Worm (Caenorhabditis elegans): ENCODE measurements around the gene egl-45.

The egl-45 gene

ce11 chrIII:7848173-7848572 lies 19.7 kb upstream of the egl-45 start:
- TF ChIP-seq nfya-1 (tag; optimal IDR thresholded peaks at IDR 0.05; ENCODE audit: insufficient read depth) (peak; percentile 29), lin-39 (tag; optimal IDR thresholded peaks at IDR 0.05) (no peak), nhr-23 (tag; optimal IDR thresholded peaks at IDR 0.05) (no peak), tbx-2 (tag; optimal IDR thresholded peaks at IDR 0.05) (no peak), aly-2 (tag; optimal IDR thresholded peaks at IDR 0.05) (no peak), pqm-1 (tag; optimal IDR thresholded peaks at IDR 0.05) (no peak), eor-1 (tag; optimal IDR thresholded peaks at IDR 0.05) (no peak), nhr-76 (tag; optimal IDR thresholded peaks at IDR 0.05) (no peak), lsy-12 (tag; optimal IDR thresholded peaks at IDR 0.05) (no peak), nhr-12 (tag; optimal IDR thresholded peaks at IDR 0.05) (no peak), egl-5 (tag; optimal IDR thresholded peaks at IDR 0.05) (peak; percentile 6)

- TF ChIP-seq unc-39 (tag; optimal IDR thresholded peaks at IDR 0.05) (no peak), ceh-28 (tag; optimal IDR thresholded peaks at IDR 0.05) (no peak), skn-1 (tag; optimal IDR thresholded peaks at IDR 0.05) (no peak), aly-2 (tag; optimal IDR thresholded peaks at IDR 0.05) (no peak), lin-39 (tag; optimal IDR thresholded peaks at IDR 0.05) (no peak), nhr-237 (tag; optimal IDR thresholded peaks at IDR 0.05) (no peak), jun-1 (tag; optimal IDR thresholded peaks at IDR 0.05) (no peak), mdl-1 (tag; optimal IDR thresholded peaks at IDR 0.05) (no peak), pqm-1 (tag; optimal IDR thresholded peaks at IDR 0.05) (no peak), ztf-4 (tag; optimal IDR thresholded peaks at IDR 0.05) (no peak), elt-2 (tag; optimal IDR thresholded peaks at IDR 0.05) (no peak), zag-1 (tag; optimal IDR thresholded peaks at IDR 0.05) (no peak), ztf-11 (tag; optimal IDR thresholded peaks at IDR 0.05) (no peak), nhr-67 (tag; optimal IDR thresholded peaks at IDR 0.05) (no peak), nhr-23 (tag; optimal IDR thresholded peaks at IDR 0.05) (no peak), ceh-9 (tag; optimal IDR thresholded peaks at IDR 0.05) (no peak), nhr-25 (tag; optimal IDR thresholded peaks at IDR 0.05) (no peak), ceh-16 (tag; optimal IDR thresholded peaks at IDR 0.05) (no peak), ama-1 (optimal IDR thresholded peaks at IDR 0.05) (no peak)
Observed at ce11 chrIII:7843536-7843935, 15.1 kb upstream of the egl-45 start, which contains the start of gene ZK652.8. TSS of gene ZK652.8 (minus strand) at chrIII:7843636.

ce11 chrIII:7838907-7839642 lies 10.6 kb upstream of the egl-45 start, which contains the start of gene ceh-23:
TSS of gene ceh-23 (plus strand) at chrIII:7839592.
- TF ChIP-seq nhr-23 (tag; optimal IDR thresholded peaks at IDR 0.05) (no peak), zag-1 (tag; optimal IDR thresholded peaks at IDR 0.05) (no peak), nhr-11 (tag; optimal IDR thresholded peaks at IDR 0.05) (no peak), fkh-2 (tag; optimal IDR thresholded peaks at IDR 0.05) (no peak), nhr-67 (tag; optimal IDR thresholded peaks at IDR 0.05) (no peak), lin-39 (tag; optimal IDR thresholded peaks at IDR 0.05) (no peak), aly-2 (tag; optimal IDR thresholded peaks at IDR 0.05) (no peak), nhr-12 (tag; optimal IDR thresholded peaks at IDR 0.05) (no peak), skn-1 (tag; optimal IDR thresholded peaks at IDR 0.05) (no peak), ztf-11 (tag; optimal IDR thresholded peaks at IDR 0.05) (no peak), hmg-11 (tag; optimal IDR thresholded peaks at IDR 0.05) (no peak), R02D3.7 (tag; optimal IDR thresholded peaks at IDR 0.05) (no peak), fkh-10 (GFP tag; optimal IDR thresholded peaks at IDR 0.05) (no peak)

ce11 chrIII:7837567-7837966 lies 9.1 kb upstream of the egl-45 start:
- no peak for TF ChIP-seq ceh-16 (tag; optimal IDR thresholded peaks at IDR 0.05)
- TF ChIP-seq R02D3.7 (tag; optimal IDR thresholded peaks at IDR 0.05), result no peak
- TF ChIP-seq ama-1 (optimal IDR thresholded peaks at IDR 0.05), result no peak
- no peak for TF ChIP-seq eor-1 (tag; optimal IDR thresholded peaks at IDR 0.05)
- no peak for TF ChIP-seq egl-27 (tag; optimal IDR thresholded peaks at IDR 0.05)
- TF ChIP-seq snpc-4 (tag; optimal IDR thresholded peaks at IDR 0.05), result no peak
- no peak for TF ChIP-seq ztf-4 (tag; optimal IDR thresholded peaks at IDR 0.05)
- no peak for TF ChIP-seq ztf-11 (tag; optimal IDR thresholded peaks at IDR 0.05)
- TF ChIP-seq tbx-2 (tag; optimal IDR thresholded peaks at IDR 0.05), result no peak
- TF ChIP-seq ceh-82 (tag; optimal IDR thresholded peaks at IDR 0.05), result no peak
- TF ChIP-seq mdl-1 (tag; optimal IDR thresholded peaks at IDR 0.05), result no peak
- no peak for TF ChIP-seq sea-2 (GFP tag; optimal IDR thresholded peaks at IDR 0.05)
- no peak for TF ChIP-seq unc-39 (tag; optimal IDR thresholded peaks at IDR 0.05)
- TF ChIP-seq nhr-43 (tag; optimal IDR thresholded peaks at IDR 0.05; ENCODE audit: poor library complexity, severe bottlenecking), result no peak
- TF ChIP-seq nhr-76 (tag; optimal IDR thresholded peaks at IDR 0.05), result no peak
- TF ChIP-seq lin-39 (tag; optimal IDR thresholded peaks at IDR 0.05), result no peak
- TF ChIP-seq nfya-1 (tag; optimal IDR thresholded peaks at IDR 0.05; ENCODE audit: insufficient read depth), result no peak

Measured in whole organism, L3 larva.